Worm (Caenorhabditis elegans): ENCODE data around the gene K07C11.7.

DNA sequence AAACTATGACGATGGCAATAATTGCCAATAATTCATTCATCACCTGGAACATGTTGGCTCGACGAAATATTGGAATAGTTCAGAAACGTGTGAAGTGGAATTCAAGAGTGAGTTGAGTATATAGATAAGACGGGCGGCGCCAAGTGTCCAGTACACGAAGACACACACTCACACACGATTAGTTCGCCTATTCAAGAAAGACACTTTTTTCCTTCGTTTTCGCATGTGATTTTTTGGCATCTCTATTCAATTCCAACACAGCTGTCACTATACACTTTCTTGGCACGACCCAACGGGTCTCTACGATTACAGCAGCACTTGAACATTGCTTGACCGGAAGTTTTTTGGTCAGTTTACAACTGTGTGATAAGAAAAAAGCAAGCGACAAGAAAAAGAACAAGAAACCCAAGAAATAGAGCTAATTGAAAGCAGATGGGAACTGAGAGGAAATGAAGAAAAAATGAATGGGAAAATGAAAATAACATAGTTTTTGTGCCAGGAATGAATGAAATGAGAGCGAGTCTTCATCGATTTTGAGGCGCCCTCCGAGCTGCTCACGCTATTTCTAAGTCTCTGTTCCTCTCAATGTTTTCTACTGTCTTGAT lies 4.0 kb upstream of the K07C11.7 start, which contains the start of gene K07C11.8:
- TF ChIP-seq sox-4 (tag; optimal IDR thresholded peaks at IDR 0.05), result no peak
- no peak for TF ChIP-seq fkh-10 (GFP tag; optimal IDR thresholded peaks at IDR 0.05)
- no peak for TF ChIP-seq ceh-24 (tag; optimal IDR thresholded peaks at IDR 0.05)
- TF ChIP-seq pha-4 (tag; optimal IDR thresholded peaks at IDR 0.05), result no peak
- TF ChIP-seq nhr-11 (tag; optimal IDR thresholded peaks at IDR 0.05), result no peak
- no peak for TF ChIP-seq rnt-1 (tag; optimal IDR thresholded peaks at IDR 0.05)
